Fruit fly (Drosophila melanogaster) whole organism, adult: Measurements from ENCODE around the gene CG32073.

Experiments used
- CG14711 ChIP-seq: fragments of 200-800 bp; sonication (Bioruptor generic); optimal IDR thresholded peaks from 2 replicates; lab custom pipeline; 2018; ENCODE audit warnings: missing biosample characterization, mild to moderate bottlenecking, missing genetic modification characterization, moderate library complexity
- CG33017 ChIP-seq: fragments of 200-800 bp; sonication (Bioruptor generic); optimal IDR thresholded peaks from 2 replicates; lab custom pipeline; 2018; ENCODE audit warnings: missing biosample characterization, mild to moderate bottlenecking, missing genetic modification characterization, moderate library complexity
- CG7045 ChIP-seq: fragments of 200-800 bp; sonication (Bioruptor generic); optimal IDR thresholded peaks from 2 replicates; lab custom pipeline; 2017; ENCODE audit warnings: missing biosample characterization, mild to moderate bottlenecking, missing genetic modification characterization
- CG7101 ChIP-seq: fragments of 200-800 bp; sonication (Bioruptor generic); optimal IDR thresholded peaks from 2 replicates; lab custom pipeline; 2018; ENCODE audit warnings: missing biosample characterization, mild to moderate bottlenecking, missing genetic modification characterization, moderate library complexity
- Clk ChIP-seq: fragments of 200-800 bp; sonication (Bioruptor generic); optimal IDR thresholded peaks from 2 replicates; lab custom pipeline; 2017; ENCODE audit warnings: missing biosample characterization, missing genetic modification characterization
- Hr96 ChIP-seq: fragments of 200-800 bp; sonication (Bioruptor generic); optimal IDR thresholded peaks from 2 replicates; lab custom pipeline; 2016; ENCODE audit warnings: missing biosample characterization, missing genetic modification characterization
- Mnt ChIP-seq: fragments of 200-800 bp; sonication (Bioruptor generic); optimal IDR thresholded peaks from 2 replicates; lab custom pipeline; 2016; ENCODE audit warnings: missing biosample characterization, mild to moderate bottlenecking, missing genetic modification characterization
- bab1 ChIP-seq: fragments of 200-800 bp; sonication (Bioruptor generic); optimal IDR thresholded peaks from 3 replicates; lab custom pipeline; 2019; ENCODE audit warnings: missing biosample characterization, mild to moderate bottlenecking, missing genetic modification characterization, moderate library complexity
- kay ChIP-seq: fragments of 200-800 bp; sonication (Bioruptor generic); peaks from one replicate; lab custom pipeline; 2016; ENCODE audit warnings: missing biosample characterization, missing genetic modification characterization, borderline replicate concordance
- ovo ChIP-seq: fragments of 200-800 bp; sonication (Bioruptor generic); optimal IDR thresholded peaks from 2 replicates; lab custom pipeline; 2016; ENCODE audit warnings: missing biosample characterization, missing genetic modification characterization

dm6 chr3L:11145065-11145464, 37.7 kb upstream of the CG32073 start:
- TF ChIP-seq Mnt (GFP tag; lab: Kevin White, UChicago) (no peak), Clk (no peak), ovo (no peak), CG7101 (tag; lab: Kevin White, UChicago) (no peak), Hr96 (GFP tag; lab: Kevin White, UChicago) (no peak), bab1 (GFP tag; lab: Kevin White, UChicago) (no peak), CG7045 (GFP tag; lab: Kevin White, UChicago) (no peak), CG33017 (no peak), kay (no peak), CG14711 (tag; lab: Kevin White, UChicago) (no peak)
